Worm (Caenorhabditis elegans): ENCODE data around the gene F53F4.4.

F53F4.4 gene

ce11 chrV:13563841-13564240 is 29.3 kb upstream of the F53F4.4 start, which contains the start of gene grl-17:
Gene grl-17, minus strand, starts transcription at chrV:13563941.
- TF ChIP-seq sptf-1 (tag; optimal IDR thresholded peaks at IDR 0.05) (no peak), elt-1 (tag; optimal IDR thresholded peaks at IDR 0.05; ENCODE audit: borderline replicate concordance, insufficient read depth) (no peak), drap-1 (GFP tag; optimal IDR thresholded peaks at IDR 0.05) (no peak), pha-4 (tag; optimal IDR thresholded peaks at IDR 0.05) (no peak), lin-13 (tag; optimal IDR thresholded peaks at IDR 0.05) (no peak), hlh-1 (tag; optimal IDR thresholded peaks at IDR 0.05) (no peak), mab-5 (tag; optimal IDR thresholded peaks at IDR 0.05) (no peak), ztf-11 (tag; optimal IDR thresholded peaks at IDR 0.05) (no peak), unc-62 (GFP tag; optimal IDR thresholded peaks at IDR 0.05) (no peak), ceh-39 (tag; optimal IDR thresholded peaks at IDR 0.05) (no peak), cnd-1 (tag; optimal IDR thresholded peaks at IDR 0.05) (no peak), nhr-237 (tag; optimal IDR thresholded peaks at IDR 0.05) (no peak), nhr-12 (tag; optimal IDR thresholded peaks at IDR 0.05) (no peak), unc-120 (tag; optimal IDR thresholded peaks at IDR 0.05; ENCODE audit: poor library complexity, severe bottlenecking) (no peak), ceh-83 (GFP tag; optimal IDR thresholded peaks at IDR 0.05) (no peak), ceh-43 (GFP tag; optimal IDR thresholded peaks at IDR 0.05) (no peak), ham-2 (GFP tag; optimal IDR thresholded peaks at IDR 0.05) (no peak), bed-3 (GFP tag; optimal IDR thresholded peaks at IDR 0.05) (no peak), nhr-2 (tag; optimal IDR thresholded peaks at IDR 0.05) (no peak)

ce11 chrV:13565197-13565596 is 28.0 kb upstream of the F53F4.4 start:
- TF ChIP-seq unc-62 (GFP tag; optimal IDR thresholded peaks at IDR 0.05) (peak; percentile 20), lsy-2 (tag; optimal IDR thresholded peaks at IDR 0.05) (peak; percentile 25), lin-32 (GFP tag; optimal IDR thresholded peaks at IDR 0.05) (no peak), tbx-8 (GFP tag; optimal IDR thresholded peaks at IDR 0.05) (no peak), hlh-1 (tag; optimal IDR thresholded peaks at IDR 0.05) (peak; percentile 71), ces-1 (GFP tag; optimal IDR thresholded peaks at IDR 0.05) (peak; percentile 47), mep-1 (tag; optimal IDR thresholded peaks at IDR 0.05) (peak; percentile 79), ztf-11 (tag; optimal IDR thresholded peaks at IDR 0.05) (no peak), pha-4 (tag; optimal IDR thresholded peaks at IDR 0.05) (peak; percentile 54), nhr-237 (tag; optimal IDR thresholded peaks at IDR 0.05) (peak; percentile 57), ceh-39 (tag; optimal IDR thresholded peaks at IDR 0.05) (peak; percentile 6)

- TF ChIP-seq sem-2 (GFP tag; optimal IDR thresholded peaks at IDR 0.05), result no peak
- no peak for TF ChIP-seq hlh-1 (tag; optimal IDR thresholded peaks at IDR 0.05)
- TF ChIP-seq bed-3 (GFP tag; optimal IDR thresholded peaks at IDR 0.05), result no peak
- TF ChIP-seq elt-3 (tag; optimal IDR thresholded peaks at IDR 0.05), result no peak
- TF ChIP-seq ceh-83 (GFP tag; optimal IDR thresholded peaks at IDR 0.05), result no peak
- TF ChIP-seq ztf-11 (tag; optimal IDR thresholded peaks at IDR 0.05), result no peak
- no peak for TF ChIP-seq ceh-39 (tag; optimal IDR thresholded peaks at IDR 0.05)
These were observed 27.4 kb upstream of the F53F4.4 start, which contains the start of gene slrp-1 for ce11 chrV:13565781-13566180. Gene slrp-1, plus strand, starts transcription at chrV:13565863.

ce11 chrV:13566967-13567366 is 26.2 kb upstream of the F53F4.4 start:
- TF ChIP-seq zip-8 (tag; optimal IDR thresholded peaks at IDR 0.05), result no peak
- TF ChIP-seq ces-1 (GFP tag; optimal IDR thresholded peaks at IDR 0.05), result no peak

ce11 chrV:13568533-13568932 is 24.6 kb upstream of the F53F4.4 start, which contains the start of the genes nuaf-1 and bir-2:
Gene nuaf-1, minus strand, starts transcription at chrV:13568630.
Gene bir-2, plus strand, starts transcription at chrV:13568850.
- peak; percentile 27 for TF ChIP-seq mep-1 (tag; optimal IDR thresholded peaks at IDR 0.05)
- TF ChIP-seq lsy-2 (tag; optimal IDR thresholded peaks at IDR 0.05), result peak; percentile 49
- peak; percentile 19 for TF ChIP-seq nhr-2 (tag; optimal IDR thresholded peaks at IDR 0.05)
- TF ChIP-seq unc-62 (GFP tag; optimal IDR thresholded peaks at IDR 0.05), result no peak
- no peak for TF ChIP-seq unc-39 (tag; optimal IDR thresholded peaks at IDR 0.05)

ce11 chrV:13571714-13572258 is 21.4 kb upstream of the F53F4.4 start, which contains the start of gene C50B8.4:
Gene C50B8.4, plus strand, starts transcription at chrV:13572012.
- no peak for TF ChIP-seq unc-39 (tag; optimal IDR thresholded peaks at IDR 0.05)
- TF ChIP-seq ham-2 (GFP tag; optimal IDR thresholded peaks at IDR 0.05), result no peak
- no peak for TF ChIP-seq lin-13 (tag; optimal IDR thresholded peaks at IDR 0.05)
- TF ChIP-seq ceh-83 (GFP tag; optimal IDR thresholded peaks at IDR 0.05), result no peak
- TF ChIP-seq ceh-39 (tag; optimal IDR thresholded peaks at IDR 0.05), result no peak
- TF ChIP-seq nhr-237 (tag; optimal IDR thresholded peaks at IDR 0.05), result no peak
- TF ChIP-seq pha-4 (tag; optimal IDR thresholded peaks at IDR 0.05), result no peak

Measured in whole organism, mixed stage, embryonic.